Fruit fly (Drosophila melanogaster): ENCODE results near the gene Taf13.

DNA sequence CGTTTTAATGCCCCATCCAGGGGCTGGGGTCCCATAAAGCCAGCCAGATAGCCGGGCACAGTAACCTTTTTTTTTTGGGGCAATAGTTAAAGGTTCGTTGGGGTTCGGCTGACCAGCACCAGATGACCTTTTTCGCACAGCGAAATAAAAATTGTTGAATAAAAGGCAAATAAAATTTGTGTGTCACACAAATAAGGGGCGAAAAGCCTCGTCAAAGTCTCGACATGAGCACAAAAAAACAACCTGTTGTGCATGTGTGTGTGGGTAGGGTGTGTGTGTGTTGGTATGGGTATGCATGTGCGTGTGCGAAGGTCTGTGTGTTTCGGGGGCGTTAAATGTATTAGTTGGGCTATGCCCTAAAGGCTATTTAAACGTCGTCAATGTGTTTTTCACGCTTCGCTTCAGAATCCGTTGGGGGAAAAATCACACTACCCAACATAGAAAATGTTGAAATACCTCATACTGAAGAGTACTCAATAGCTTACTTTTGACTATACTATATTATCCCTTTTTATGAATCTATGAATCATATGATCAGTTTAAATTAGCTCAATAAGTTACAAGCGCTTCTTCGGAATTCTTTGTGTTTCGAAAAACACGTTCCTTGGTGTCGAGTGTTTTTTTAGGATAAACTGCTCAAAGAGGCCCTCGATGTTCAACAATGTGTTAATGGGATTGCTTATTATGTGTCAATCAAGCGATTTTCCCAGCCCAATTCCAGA lies 42.3 kb downstream of the Taf13 start:
- TF ChIP-seq Mio (GFP tag; optimal IDR thresholded peaks at IDR 0.05) = no peak
- no peak for TF ChIP-seq fru (GFP tag; optimal IDR thresholded peaks at IDR 0.05)
- no peak for TF ChIP-seq h (GFP tag; optimal IDR thresholded peaks at IDR 0.05)
- no peak for TF ChIP-seq HLH106 (tag; optimal IDR thresholded peaks at IDR 0.05)
- TF ChIP-seq br (GFP tag; optimal IDR thresholded peaks at IDR 0.05) = no peak
- no peak for TF ChIP-seq psq (GFP tag; optimal IDR thresholded peaks at IDR 0.05)
- no peak for TF ChIP-seq Sp1 (GFP tag; optimal IDR thresholded peaks at IDR 0.05)
- no peak for TF ChIP-seq pan (optimal IDR thresholded peaks at IDR 0.05)
- TF ChIP-seq CG32264 (GFP tag; optimal IDR thresholded peaks at IDR 0.05) = no peak
- TF ChIP-seq Abd-B (GFP tag; optimal IDR thresholded peaks at IDR 0.05) = no peak
- TF ChIP-seq dl (GFP tag; optimal IDR thresholded peaks at IDR 0.05; ENCODE audit: insufficient read depth in 1 of 2, partially characterized antibody in 2 of 2) = no peak

All from whole organism, wandering third instar larva.